Worm (Caenorhabditis elegans): ENCODE measurements around the gene srt-45.

DNA sequence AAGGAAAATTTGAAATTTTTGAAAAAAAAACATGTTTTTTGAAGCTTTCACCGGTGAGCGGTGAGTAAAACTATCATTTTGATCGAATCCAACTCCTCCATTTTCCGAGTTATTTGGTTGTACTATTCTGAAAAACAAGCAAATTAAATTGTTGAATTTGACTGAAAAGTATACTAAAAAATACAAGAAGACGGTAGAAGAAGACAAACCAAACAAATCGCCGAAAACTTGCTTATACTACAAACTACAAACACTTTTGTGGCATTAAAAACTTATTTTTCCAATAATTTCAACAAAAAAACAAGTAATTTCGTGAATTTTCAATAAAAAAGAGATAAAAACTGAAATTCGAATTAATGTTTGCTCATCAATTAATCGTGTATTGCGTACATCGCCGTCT, 5.3 kb upstream of the srt-45 start, which contains the start of gene fbxa-194:
- TF ChIP-seq flt-1 (GFP tag; IDR thresholded peaks at IDR 0.05) (no peak), tab-1 (GFP tag; IDR thresholded peaks at IDR 0.05) (no peak), ztf-23 (GFP tag; IDR thresholded peaks at IDR 0.05) (no peak), med-1 (GFP tag; optimal IDR thresholded peaks at IDR 0.05; ENCODE audit: insufficient read depth) (no peak), ztf-29 (GFP tag; IDR thresholded peaks at IDR 0.05) (no peak), klf-2 (GFP tag; conservative IDR thresholded peaks at IDR 0.05) (no peak), cog-1 (tag; optimal IDR thresholded peaks at IDR 0.05) (no peak), T22C8.4 (GFP tag; IDR thresholded peaks at IDR 0.05) (no peak), ref-1 (GFP tag; conservative IDR thresholded peaks at IDR 0.05) (no peak)

Measured in whole organism, midembryonic.